Fruit fly (Drosophila melanogaster): ENCODE measurements around the gene Daxx.

Daxx gene

DNA sequence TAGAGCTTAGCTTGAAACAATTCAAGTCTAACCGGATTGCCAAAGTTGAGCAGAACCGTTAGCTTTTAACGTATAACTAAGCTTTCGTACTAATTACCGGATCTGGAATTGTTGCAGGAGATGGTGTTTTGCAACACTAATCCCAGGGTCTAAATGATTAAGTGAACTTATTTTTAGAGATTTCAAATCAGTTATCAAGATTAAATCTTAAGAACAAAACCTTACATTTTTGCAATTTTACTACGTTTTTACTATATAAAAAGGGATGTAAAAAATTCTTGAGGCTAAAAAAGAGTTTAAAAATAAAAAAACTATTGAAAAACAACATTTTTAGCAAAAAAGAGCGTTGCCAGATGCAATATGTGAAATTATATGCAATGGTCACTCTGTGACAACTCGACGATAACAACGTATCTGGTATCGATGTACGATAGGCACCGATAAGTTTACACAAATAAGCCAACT is 8.0 kb downstream of the Daxx start, which contains the start of the genes KFase and epsilonCOP (continued):
- peak; percentile 41 for TF ChIP-seq CG10209 (GFP tag; optimal IDR thresholded peaks at IDR 0.05)
- TF ChIP-seq cwo (GFP tag; optimal IDR thresholded peaks at IDR 0.05) = no peak
- TF ChIP-seq CG18599 (GFP tag; optimal IDR thresholded peaks at IDR 0.05) = peak; percentile 69
- peak; percentile 46 for TF ChIP-seq CG18011 (GFP tag; optimal IDR thresholded peaks at IDR 0.05)
- TF ChIP-seq CG2875 (GFP tag; optimal IDR thresholded peaks at IDR 0.05) = no peak
- 0 out of 3 replicates have a peak, but pooled peaks have one; percentile 12 for TF ChIP-seq Aef1 (GFP tag; IDR thresholded peaks at IDR 0.05)
- TF ChIP-seq CG10462 (GFP tag; optimal IDR thresholded peaks at IDR 0.05) = peak; percentile 30
- peak; percentile 53 for TF ChIP-seq CG8388 (GFP tag; optimal IDR thresholded peaks at IDR 0.05)
- TF ChIP-seq br (optimal IDR thresholded peaks at IDR 0.05) = no peak
- TF ChIP-seq CG32532 (GFP tag; IDR thresholded peaks at IDR 0.05) = peak; percentile 56; the same call in 1 of the 2 replicates
- peak; percentile 14; the same call in 1 of the 2 replicates for TF ChIP-seq Adf1 (GFP tag; IDR thresholded peaks at IDR 0.05)
- no peak for TF ChIP-seq mld (GFP tag; IDR thresholded peaks at IDR 0.05; ENCODE audit: partially characterized antibody)
- no peak for TF ChIP-seq repo (GFP tag; optimal IDR thresholded peaks at IDR 0.05)
- peak; percentile 59 for TF ChIP-seq CG10543 (GFP tag; optimal IDR thresholded peaks at IDR 0.05)
- no peak for TF ChIP-seq CG16779 (GFP tag; IDR thresholded peaks at IDR 0.05)
- peak; percentile 55; the same call in 1 of the 2 replicates for TF ChIP-seq CG5953 (GFP tag; IDR thresholded peaks at IDR 0.05)
- peak; percentile 58 for TF ChIP-seq gsb-n (tag; optimal IDR thresholded peaks at IDR 0.05)
- peak; percentile 26; the same call in 1 of the 2 replicates for TF ChIP-seq H2.0 (GFP tag; IDR thresholded peaks at IDR 0.05)
- no peak for TF ChIP-seq CG7372 (GFP tag; IDR thresholded peaks at IDR 0.05)
- TF ChIP-seq ro (GFP tag; IDR thresholded peaks at IDR 0.05) = no peak
- TF ChIP-seq en (GFP tag; optimal IDR thresholded peaks at IDR 0.05) = no peak
- peak; percentile 71 for TF ChIP-seq CG12942 (GFP tag; optimal IDR thresholded peaks at IDR 0.05)
- 0 out of 2 replicates have a peak, but pooled peaks have one; percentile 28 for TF ChIP-seq CG4730 (GFP tag; IDR thresholded peaks at IDR 0.05)
- TF ChIP-seq B-H1 (GFP tag; IDR thresholded peaks at IDR 0.05) = no peak
- no peak for TF ChIP-seq CG17612 (GFP tag; IDR thresholded peaks at IDR 0.05)
- TF ChIP-seq trem (tag; optimal IDR thresholded peaks at IDR 0.05) = peak; percentile 85
- TF ChIP-seq CG17361 (GFP tag; IDR thresholded peaks at IDR 0.05) = peak; percentile 80; the same call in 2 of the 3 replicates
- peak; percentile 91 for TF ChIP-seq CG13287 (GFP tag; IDR thresholded peaks at IDR 0.05; ENCODE audit: partially characterized antibody)
- TF ChIP-seq CG14710 (tag; optimal IDR thresholded peaks at IDR 0.05) = peak; percentile 89
- peak; percentile 57 for TF ChIP-seq CG1647 (GFP tag; optimal IDR thresholded peaks at IDR 0.05)
- TF ChIP-seq fd64A (GFP tag; optimal IDR thresholded peaks at IDR 0.05) = no peak
- no peak for TF ChIP-seq aop (GFP tag; IDR thresholded peaks at IDR 0.05)
- TF ChIP-seq Hsf (GFP tag; optimal IDR thresholded peaks at IDR 0.05) = peak; percentile 71
- TF ChIP-seq p53 (GFP tag; optimal IDR thresholded peaks at IDR 0.05) = no peak
- peak; percentile 42 for TF ChIP-seq CG4617 (GFP tag; optimal IDR thresholded peaks at IDR 0.05; ENCODE audit: borderline replicate concordance)
- no peak for TF ChIP-seq salm (tag; optimal IDR thresholded peaks at IDR 0.05)
- TF ChIP-seq Eip74EF (GFP tag; optimal IDR thresholded peaks at IDR 0.05) = peak in 1 of 2 experiments; percentile 57
- no peak; the same call in 3 of the 4 replicates for TF ChIP-seq Gug (GFP tag; IDR thresholded peaks at IDR 0.05)
- peak; percentile 49 for TF ChIP-seq gcm (GFP tag; optimal IDR thresholded peaks at IDR 0.05)
- TF ChIP-seq bigmax (GFP tag; optimal IDR thresholded peaks at IDR 0.05) = no peak
- TF ChIP-seq dmrt11E (tag; optimal IDR thresholded peaks at IDR 0.05) = no peak
- peak; percentile 3 for TF ChIP-seq oc (tag; optimal IDR thresholded peaks at IDR 0.05)
- no peak for TF ChIP-seq Sry-β (GFP tag; optimal IDR thresholded peaks at IDR 0.05)
- no peak for TF ChIP-seq fd102C (GFP tag; optimal IDR thresholded peaks at IDR 0.05)
- TF ChIP-seq hbn (GFP tag; IDR thresholded peaks at IDR 0.05; ENCODE audit: partially characterized antibody) = peak; percentile 70
- peak; percentile 63 for TF ChIP-seq sd (tag; optimal IDR thresholded peaks at IDR 0.05)
- TF ChIP-seq ken (GFP tag; IDR thresholded peaks at IDR 0.05) = 0 out of 3 replicates have a peak, but pooled peaks have one; percentile 38
- TF ChIP-seq gfzf (GFP tag; optimal IDR thresholded peaks at IDR 0.05) = peak; percentile 59
- no peak for TF ChIP-seq stc (GFP tag; IDR thresholded peaks at IDR 0.05)
- TF ChIP-seq ewg (GFP tag; optimal IDR thresholded peaks at IDR 0.05) = no peak

Data from whole organism, embryonic.